Worm (Caenorhabditis elegans) whole organism, L3 larva: ENCODE data around the gene frpr-6.

Experiments
- R02D3.7 ChIP-seq: fragments of 150-350 bp; optimal IDR thresholded peaks from 2 replicates; lab custom pipeline; 2014; ENCODE audit warnings: missing biosample characterization, missing genetic modification characterization
- ceh-16 ChIP-seq: sonication (generic microtip); optimal IDR thresholded peaks from 2 replicates; lab custom pipeline; 2017; ENCODE audit warnings: missing biosample characterization, missing genetic modification characterization
- nfya-1 ChIP-seq: sonication (generic microtip); optimal IDR thresholded peaks from 2 replicates; lab custom pipeline; 2017; ENCODE audit warnings: missing genetic modification characterization, mild to moderate bottlenecking, missing compliant biosample characterization, antibody characterized with exemption, moderate library complexity; ENCODE audit not compliant: insufficient read depth
- unc-39 ChIP-seq: sonication (generic microtip); optimal IDR thresholded peaks from 4 replicates; lab custom pipeline; 2017; ENCODE audit warnings: missing biosample characterization, missing genetic modification characterization

DNA sequence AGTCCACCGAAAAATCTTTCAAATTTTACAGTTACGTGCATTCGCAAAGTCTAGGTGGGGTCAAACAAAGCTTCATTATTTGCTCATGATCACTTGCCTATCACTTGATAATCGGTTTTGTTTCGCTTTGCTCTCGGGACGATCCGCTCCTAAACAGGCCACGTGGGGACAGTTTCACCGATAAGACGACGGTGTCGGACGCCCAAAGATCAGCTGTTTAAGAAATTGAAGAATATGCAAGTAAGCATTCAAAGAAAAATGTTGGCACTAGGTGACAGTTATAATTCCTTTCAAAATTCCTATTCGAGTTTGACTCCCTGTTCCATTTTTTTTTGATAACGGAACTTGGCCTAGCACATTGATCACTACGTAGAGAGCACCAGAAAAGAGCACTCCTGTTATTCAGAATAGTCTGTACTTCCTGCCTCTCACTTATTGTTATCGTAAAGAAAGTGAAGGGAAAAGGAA is 21.0 kb downstream of the frpr-6 start:
- TF ChIP-seq R02D3.7 (tag; lab: Kevin White, UChicago) (no peak), unc-39 (no peak), ceh-16 (tag; lab: Kevin White, UChicago) (no peak), nfya-1 (tag; lab: Kevin White, UChicago) (no peak)
